Worm (Caenorhabditis elegans) whole organism, L4 larva: Measurements from ENCODE around the gene T03D3.5.

Experiments
- ama-1 ChIP-seq: fragments of 150-350 bp; optimal IDR thresholded peaks from 2 replicates; lab custom pipeline; 2014; ENCODE audit warnings: inconsistent platforms, mixed read lengths
- lin-13 ChIP-seq: fragments of 150-350 bp; optimal IDR thresholded peaks from 2 replicates; lab custom pipeline; 2014; ENCODE audit warnings: missing biosample characterization, missing genetic modification reagents, missing genetic modification characterization
- nhr-77 ChIP-seq: fragments of 150-350 bp; optimal IDR thresholded peaks from 2 replicates; lab custom pipeline; 2014; ENCODE audit warnings: missing biosample characterization, missing genetic modification characterization
- skn-1 ChIP-seq: fragments of 150-350 bp; optimal IDR thresholded peaks from 2 replicates; lab custom pipeline; 2014; ENCODE audit warnings: missing biosample characterization, missing genetic modification characterization
- tag-97 ChIP-seq: fragments of 200-800 bp; sonication (Bioruptor generic); IDR thresholded peaks from 2 replicates; pipeline ENCODE4 v1.3.6; 2022; ENCODE audit warnings: missing genetic modification characterization, missing compliant biosample characterization
- zag-1 ChIP-seq: fragments of 150-350 bp; optimal IDR thresholded peaks from 2 replicates; lab custom pipeline; 2014; ENCODE audit warnings: missing biosample characterization, missing genetic modification characterization
- zip-11 ChIP-seq: fragments of 200-800 bp; sonication (Bioruptor generic); IDR thresholded peaks from 2 replicates; pipeline ENCODE4 v1.3.6; 2022; ENCODE audit warnings: missing genetic modification characterization, missing compliant biosample characterization
- ztf-11 ChIP-seq: fragments of 150-350 bp; optimal IDR thresholded peaks from 2 replicates; lab custom pipeline; 2014; ENCODE audit warnings: missing biosample characterization, missing genetic modification characterization

ce11 chrV:2792958-2793357 lies 33.7 kb downstream of the T03D3.5 start:
- TF ChIP-seq zip-11 (GFP tag; lab: Robert Waterston, UW) (no peak), tag-97 (GFP tag; lab: Robert Waterston, UW) (no peak), zag-1 (tag; lab: Kevin White, UChicago) (no peak), ama-1 (lab: Kevin White, UChicago) (no peak), nhr-77 (no peak), skn-1 (tag; lab: Kevin White, UChicago) (no peak), ztf-11 (no peak), lin-13 (GFP tag; lab: Kevin White, UChicago) (no peak)
